Worm (Caenorhabditis elegans) whole organism, early embryonic: Measurements from ENCODE around the gene F26F2.4.

Experiments
- B0310.2 ChIP-seq: sonication (generic microtip); optimal IDR thresholded peaks from 2 replicates; lab custom pipeline; 2016; ENCODE audit warnings: mild to moderate bottlenecking, missing genetic modification characterization, missing compliant biosample characterization
- F13C5.2 ChIP-seq: sonication (generic microtip); optimal IDR thresholded peaks from 2 replicates; lab custom pipeline; 2017; ENCODE audit warnings: mild to moderate bottlenecking, missing genetic modification characterization, inconsistent platforms, missing compliant biosample characterization
- aly-1 ChIP-seq: sonication (generic microtip); optimal IDR thresholded peaks from 2 replicates; lab custom pipeline; 2016; ENCODE audit warnings: missing genetic modification characterization, missing compliant biosample characterization
- ama-1 ChIP-seq: fragments of 150-350 bp; optimal IDR thresholded peaks from 2 replicates; lab custom pipeline; 2014
- ceh-13 ChIP-seq: fragments of 200-800 bp; sonication (Bioruptor generic); optimal IDR thresholded peaks from 2 replicates; lab custom pipeline; 2018; ENCODE audit warnings: mild to moderate bottlenecking, missing genetic modification characterization, missing compliant biosample characterization
- ceh-36 ChIP-seq: sonication (generic microtip); optimal IDR thresholded peaks from 2 replicates; lab custom pipeline; 2016; ENCODE audit warnings: missing genetic modification characterization, inconsistent platforms, missing compliant biosample characterization
- ets-7 ChIP-seq: sonication (generic microtip); optimal IDR thresholded peaks from 2 replicates; lab custom pipeline; 2016; ENCODE audit warnings: missing genotype, missing genetic modification characterization, missing compliant biosample characterization
- flt-1 ChIP-seq: fragments of 200-800 bp; sonication (Bioruptor generic); IDR thresholded peaks from 2 replicates; pipeline ENCODE4 v1.3.6; 2022; ENCODE audit warnings: missing genetic modification characterization, missing compliant biosample characterization
- hmbx-1 ChIP-seq: sonication (generic microtip); optimal IDR thresholded peaks from 2 replicates; lab custom pipeline; 2016; ENCODE audit warnings: mild to moderate bottlenecking, missing genetic modification characterization, missing compliant biosample characterization
- hmg-4 ChIP-seq: fragments of 200-800 bp; sonication (Bioruptor generic); optimal IDR thresholded peaks from 2 replicates; lab custom pipeline; 2018; ENCODE audit warnings: mild to moderate bottlenecking, missing genetic modification characterization, missing compliant biosample characterization
- hnd-1 ChIP-seq: sonication (generic microtip); optimal IDR thresholded peaks from 2 replicates; lab custom pipeline; 2016; ENCODE audit warnings: missing genetic modification characterization, missing compliant biosample characterization
- pes-1 ChIP-seq: fragments of 200-800 bp; sonication (Bioruptor generic); IDR thresholded peaks from 2 replicates; pipeline ENCODE4 v1.3.6; 2022; ENCODE audit warnings: missing genetic modification reagents, missing genetic modification characterization, missing compliant biosample characterization
- scrt-1 ChIP-seq: fragments of 200-800 bp; sonication (Bioruptor generic); IDR thresholded peaks from 2 replicates; pipeline ENCODE4 v1.3.6; 2022; ENCODE audit warnings: missing genetic modification characterization, missing compliant biosample characterization
- sea-1 ChIP-seq: fragments of 200-800 bp; sonication (Bioruptor generic); conservative IDR thresholded peaks from 2 replicates; pipeline ENCODE4 v1.3.6; 2022; ENCODE audit warnings: missing genetic modification characterization, missing compliant biosample characterization
- tbx-11 ChIP-seq: fragments of 200-800 bp; sonication (Bioruptor generic); IDR thresholded peaks from 2 replicates; pipeline ENCODE4 v1.3.6; 2022; ENCODE audit warnings: missing genetic modification characterization, missing compliant biosample characterization
- tbx-37 ChIP-seq: fragments of 200-800 bp; sonication (Bioruptor generic); conservative IDR thresholded peaks from 2 replicates; pipeline ENCODE4 v1.3.6; 2022; ENCODE audit warnings: missing genetic modification reagents, missing genetic modification characterization, missing compliant biosample characterization
- tra-4 ChIP-seq: sonication (generic microtip); optimal IDR thresholded peaks from 2 replicates; lab custom pipeline; 2017; ENCODE audit warnings: missing genetic modification characterization, missing compliant biosample characterization

The F26F2.4 gene

DNA sequence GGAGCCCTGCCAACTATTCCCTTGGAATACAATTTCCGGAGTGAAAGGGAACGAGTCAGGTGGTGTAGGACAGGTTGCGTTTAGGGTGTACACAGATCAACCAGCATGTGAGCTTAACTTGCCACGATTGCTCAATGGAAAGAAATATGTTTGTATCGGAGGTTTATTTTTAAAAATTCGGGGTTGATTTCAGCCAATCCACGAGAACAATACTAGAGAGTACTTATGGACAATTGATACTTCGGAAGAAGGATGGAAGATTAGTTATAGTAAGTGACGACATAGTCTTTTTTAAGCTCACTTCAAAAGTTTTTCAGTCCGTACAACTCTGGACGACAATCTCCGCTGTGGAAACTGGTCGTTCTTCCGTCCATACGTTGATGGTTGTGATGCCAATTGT is 5.8 kb downstream of the F26F2.4 start:
- TF ChIP-seq B0310.2, result no peak
- no peak for TF ChIP-seq ceh-36 (tag; lab: Kevin White, UChicago)
- TF ChIP-seq hmbx-1 (tag; lab: Kevin White, UChicago), result no peak
- no peak for TF ChIP-seq tbx-37 (GFP tag; lab: Robert Waterston, UW)
- TF ChIP-seq scrt-1 (GFP tag; lab: Robert Waterston, UW), result no peak
- no peak for TF ChIP-seq ama-1
- no peak for TF ChIP-seq tbx-11 (GFP tag; lab: Robert Waterston, UW)
- no peak for TF ChIP-seq ceh-13 (GFP tag; lab: Kevin White, UChicago)
- no peak for TF ChIP-seq hmg-4 (GFP tag; lab: Kevin White, UChicago)
- TF ChIP-seq tra-4, result no peak

- TF ChIP-seq B0310.2 (no peak), aly-1 (tag; lab: Kevin White, UChicago) (no peak), F13C5.2 (tag; lab: Kevin White, UChicago) (no peak), tbx-11 (GFP tag; lab: Robert Waterston, UW) (no peak), hnd-1 (tag; lab: Kevin White, UChicago) (no peak), ets-7 (tag; lab: Kevin White, UChicago) (no peak), ceh-36 (tag; lab: Kevin White, UChicago) (no peak), tra-4 (no peak), pes-1 (GFP tag; lab: Robert Waterston, UW) (no peak), flt-1 (GFP tag; lab: Robert Waterston, UW) (no peak), ceh-13 (GFP tag; lab: Kevin White, UChicago) (no peak), hmbx-1 (tag; lab: Kevin White, UChicago) (no peak), sea-1 (GFP tag; lab: Robert Waterston, UW) (no peak), ama-1 (no peak)
Observed at ce11 chrV:20579534-20579933, 10.4 kb downstream of the F26F2.4 start, which contains the start of gene F26F2.8. F26F2.8 (plus strand) TSS chrV:20579546.

DNA sequence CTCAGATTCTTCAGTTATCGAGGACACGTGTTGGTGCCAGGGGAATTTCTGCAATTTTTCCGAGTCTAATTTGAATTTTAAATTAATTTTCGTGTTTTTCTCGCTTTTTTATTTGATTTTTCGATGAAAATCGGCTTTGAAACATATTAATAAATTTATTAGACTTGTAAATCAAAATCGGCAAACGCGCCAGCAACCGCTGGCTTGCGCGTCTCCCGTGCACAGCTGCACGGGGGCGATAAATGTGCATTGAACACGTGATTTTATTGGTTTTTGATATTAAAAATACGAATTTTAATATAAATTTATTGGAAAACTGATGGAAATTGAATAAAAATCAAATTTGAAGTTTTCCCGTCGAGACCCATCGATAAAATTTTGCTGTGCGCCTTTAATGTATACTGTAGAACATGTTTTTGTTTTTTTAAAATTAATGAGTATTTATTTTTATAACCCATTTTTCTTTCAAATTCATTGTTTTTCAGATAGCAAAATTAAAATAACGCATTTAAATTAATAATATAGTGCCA is 11.5 kb downstream of the F26F2.4 start, which contains the start of gene F26F2.7:
F26F2.7 (plus strand) TSS at position 480 of the 530 bp plus-strand sequence.
- TF ChIP-seq tbx-11 (GFP tag; lab: Robert Waterston, UW) (0 out of 2 replicates have a peak, but pooled peaks have one; percentile 18), ceh-13 (GFP tag; lab: Kevin White, UChicago) (no peak), ceh-36 (tag; lab: Kevin White, UChicago) (no peak), sea-1 (GFP tag; lab: Robert Waterston, UW) (no peak), ets-7 (tag; lab: Kevin White, UChicago) (no peak), tbx-37 (GFP tag; lab: Robert Waterston, UW) (0 out of 2 replicates have a peak, but pooled peaks have one; percentile 19), aly-1 (tag; lab: Kevin White, UChicago) (no peak), hmbx-1 (tag; lab: Kevin White, UChicago) (no peak), scrt-1 (GFP tag; lab: Robert Waterston, UW) (no peak), ama-1 (no peak), tra-4 (no peak), flt-1 (GFP tag; lab: Robert Waterston, UW) (no peak), B0310.2 (no peak), hmg-4 (GFP tag; lab: Kevin White, UChicago) (peak; percentile 32), hnd-1 (tag; lab: Kevin White, UChicago) (no peak), F13C5.2 (tag; lab: Kevin White, UChicago) (peak; percentile 76), pes-1 (GFP tag; lab: Robert Waterston, UW) (0 out of 2 replicates have a peak, but pooled peaks have one; percentile 42)

ce11 chrV:20594746-20595145 is 25.7 kb downstream of the F26F2.4 start, which contains the start of gene F26F2.10:
F26F2.10 (minus strand) TSS chrV:20594846.
- TF ChIP-seq pes-1 (GFP tag; lab: Robert Waterston, UW) (no peak), F13C5.2 (tag; lab: Kevin White, UChicago) (no peak), ceh-13 (GFP tag; lab: Kevin White, UChicago) (no peak), scrt-1 (GFP tag; lab: Robert Waterston, UW) (no peak), sea-1 (GFP tag; lab: Robert Waterston, UW) (no peak), hmg-4 (GFP tag; lab: Kevin White, UChicago) (no peak), hmbx-1 (tag; lab: Kevin White, UChicago) (no peak), tra-4 (no peak), ets-7 (tag; lab: Kevin White, UChicago) (no peak), hnd-1 (tag; lab: Kevin White, UChicago) (no peak), ceh-36 (tag; lab: Kevin White, UChicago) (no peak), aly-1 (tag; lab: Kevin White, UChicago) (no peak), flt-1 (GFP tag; lab: Robert Waterston, UW) (no peak), ama-1 (no peak)

DNA sequence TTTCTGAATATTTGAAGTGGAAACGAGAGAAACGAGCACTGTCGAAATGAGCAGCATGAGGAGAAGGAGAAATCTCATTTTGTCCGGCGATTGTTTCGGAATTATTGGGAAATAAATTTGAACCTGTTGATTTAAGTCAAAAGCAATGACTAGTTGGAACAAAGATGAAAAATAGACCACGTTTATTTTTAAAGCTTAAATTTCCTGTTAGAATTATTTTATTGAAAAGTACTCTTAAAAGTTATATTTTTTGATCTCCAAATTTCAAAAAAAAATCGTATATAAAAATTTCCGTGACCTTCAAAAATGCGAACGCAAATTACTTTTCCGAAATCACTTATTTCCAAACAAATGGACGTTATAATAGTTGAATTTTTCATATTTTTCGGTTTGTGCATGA is 26.6 kb downstream of the F26F2.4 start, which contains the start of gene F26F2.11:
F26F2.11 (minus strand) TSS at position 101 of the 400 bp plus-strand sequence.
- TF ChIP-seq tbx-37 (GFP tag; lab: Robert Waterston, UW) (no peak), B0310.2 (no peak), ceh-36 (tag; lab: Kevin White, UChicago) (no peak), ceh-13 (GFP tag; lab: Kevin White, UChicago) (no peak), flt-1 (GFP tag; lab: Robert Waterston, UW) (no peak), hnd-1 (tag; lab: Kevin White, UChicago) (no peak), aly-1 (tag; lab: Kevin White, UChicago) (no peak), sea-1 (GFP tag; lab: Robert Waterston, UW) (no peak), scrt-1 (GFP tag; lab: Robert Waterston, UW) (no peak), F13C5.2 (tag; lab: Kevin White, UChicago) (no peak)

- no peak for TF ChIP-seq hmbx-1 (tag; lab: Kevin White, UChicago)
- TF ChIP-seq B0310.2, result no peak
- TF ChIP-seq aly-1 (tag; lab: Kevin White, UChicago), result no peak
- TF ChIP-seq ama-1, result no peak
- no peak for TF ChIP-seq ets-7 (tag; lab: Kevin White, UChicago)
- TF ChIP-seq ceh-36 (tag; lab: Kevin White, UChicago), result no peak
- TF ChIP-seq F13C5.2 (tag; lab: Kevin White, UChicago), result no peak
Observed at ce11 chrV:20597076-20597475, 28.0 kb downstream of the F26F2.4 start, which contains the start of gene F46B3.1. F46B3.1 (minus strand) TSS chrV:20597176.
